Fruit fly (Drosophila melanogaster): Measurements from ENCODE around the gene CG14455.

Gene CG14455

dm6 chr3L:22665110-22665509, 21.8 kb downstream of the CG14455 start (continued):
- TF ChIP-seq ind (GFP tag; optimal IDR thresholded peaks at IDR 0.05) (peak; percentile 41), CG4617 (GFP tag; optimal IDR thresholded peaks at IDR 0.05; ENCODE audit: borderline replicate concordance) (no peak), Eip74EF (GFP tag; optimal IDR thresholded peaks at IDR 0.05) (no peak), luna (GFP tag; optimal IDR thresholded peaks at IDR 0.05) (no peak), Atf6 (GFP tag; IDR thresholded peaks at IDR 0.05) (peak; percentile 52; the same call in 1 of the 2 replicates), CG32532 (GFP tag; IDR thresholded peaks at IDR 0.05) (no peak), eyg (GFP tag; optimal IDR thresholded peaks at IDR 0.05) (no peak), eve (GFP tag; optimal IDR thresholded peaks at IDR 0.05) (peak in 1 of 2 experiments; percentile 40), CG6683 (GFP tag; optimal IDR thresholded peaks at IDR 0.05) (no peak), Hr51 (GFP tag; optimal IDR thresholded peaks at IDR 0.05) (peak in 1 of 2 experiments; percentile 32), tx (GFP tag; optimal IDR thresholded peaks at IDR 0.05) (no peak), CG10267 (tag; optimal IDR thresholded peaks at IDR 0.05) (no peak), prd (optimal IDR thresholded peaks at IDR 0.05) (no peak), prd (GFP tag; IDR thresholded peaks at IDR 0.05) (peak; percentile 72; the same call in 2 of the 3 replicates), CG14710 (tag; optimal IDR thresholded peaks at IDR 0.05) (no peak), Doc3 (GFP tag; IDR thresholded peaks at IDR 0.05; ENCODE audit: partially characterized antibody) (no peak), sens-2 (GFP tag; IDR thresholded peaks at IDR 0.05) (0 out of 2 replicates have a peak, but pooled peaks have one; percentile 23), CTCF (GFP tag; optimal IDR thresholded peaks at IDR 0.05) (no peak), Abd-B (GFP tag; optimal IDR thresholded peaks at IDR 0.05) (no peak), Myb (GFP tag; optimal IDR thresholded peaks at IDR 0.05) (no peak), grau (tag; optimal IDR thresholded peaks at IDR 0.05) (no peak), ranshi (GFP tag; IDR thresholded peaks at IDR 0.05) (peak; percentile 53; the same call in 1 of the 2 replicates), ato (GFP tag; IDR thresholded peaks at IDR 0.05; ENCODE audit: partially characterized antibody) (no peak), org-1 (GFP tag; optimal IDR thresholded peaks at IDR 0.05) (peak; percentile 3), NC2α (GFP tag; optimal IDR thresholded peaks at IDR 0.05) (no peak), shn (GFP tag; optimal IDR thresholded peaks at IDR 0.05) (no peak), CG17359 (tag; optimal IDR thresholded peaks at IDR 0.05) (peak; percentile 43), bsh (GFP tag; optimal IDR thresholded peaks at IDR 0.05) (peak in 1 of 2 experiments; percentile 57), CoRest (tag; optimal IDR thresholded peaks at IDR 0.05) (peak; percentile 1), chm (GFP tag; IDR thresholded peaks at IDR 0.05) (no peak), unc-4 (GFP tag; IDR thresholded peaks at IDR 0.05; ENCODE audit: partially characterized antibody) (no peak), CG9727 (GFP tag; optimal IDR thresholded peaks at IDR 0.05) (peak; percentile 30), trem (tag; optimal IDR thresholded peaks at IDR 0.05) (peak; percentile 24), sisA (GFP tag; IDR thresholded peaks at IDR 0.05) (peak; percentile 44; the same call in 1 of the 2 replicates), nmo (GFP tag; optimal IDR thresholded peaks at IDR 0.05) (peak; percentile 39), sens (GFP tag) (peak; percentile 87), al (GFP tag; IDR thresholded peaks at IDR 0.05) (no peak), ara (GFP tag; IDR thresholded peaks at IDR 0.05) (0 out of 2 replicates have a peak, but pooled peaks have one; percentile 35), Rx (GFP tag; IDR thresholded peaks at IDR 0.05) (no peak), Ssrp (tag; optimal IDR thresholded peaks at IDR 0.05) (peak; percentile 45), Dad (GFP tag; optimal IDR thresholded peaks at IDR 0.05) (no peak), CG13624 (GFP tag; optimal IDR thresholded peaks at IDR 0.05) (no peak), Ptx1 (GFP tag; IDR thresholded peaks at IDR 0.05) (peak; percentile 34; the same call in 1 of the 2 replicates), CG1602 (GFP tag; optimal IDR thresholded peaks at IDR 0.05) (peak; percentile 19), CG17361 (GFP tag; IDR thresholded peaks at IDR 0.05) (0 out of 3 replicates have a peak, but pooled peaks have one; percentile 21), tin (GFP tag; optimal IDR thresholded peaks at IDR 0.05) (peak; percentile 21), CG11504 (tag; optimal IDR thresholded peaks at IDR 0.05) (peak; percentile 53), pros (GFP tag; optimal IDR thresholded peaks at IDR 0.05) (no peak), CG8281 (tag; optimal IDR thresholded peaks at IDR 0.05) (no peak), br (optimal IDR thresholded peaks at IDR 0.05) (no peak), vnd (GFP tag; IDR thresholded peaks at IDR 0.05; ENCODE audit: partially characterized antibody) (no peak)
